Fruit fly (Drosophila melanogaster) whole organism, prepupa: ENCODE results near the gene CG43232.

ENCODE experiments used
- CG10669 ChIP-seq: fragments of 200-800 bp; sonication (Bioruptor generic); optimal IDR thresholded peaks from 3 replicates; lab custom pipeline; 2018; ENCODE audit warnings: missing biosample characterization, mild to moderate bottlenecking, missing genetic modification characterization, moderate library complexity
- CG11294 ChIP-seq: fragments of 200-800 bp; sonication (Bioruptor generic); IDR thresholded peaks from 2 replicates; pipeline ENCODE4 v1.3.6; 2022; ENCODE audit warnings: missing biosample characterization, missing genetic modification characterization
- CG11762 ChIP-seq: fragments of 200-800 bp; sonication (Bioruptor generic); optimal IDR thresholded peaks from 3 replicates; lab custom pipeline; 2016; ENCODE audit warnings: missing biosample characterization, missing genetic modification characterization; ENCODE audit not compliant: insufficient read depth
- CG11902 ChIP-seq: fragments of 200-800 bp; sonication (Bioruptor generic); optimal IDR thresholded peaks from 3 replicates; lab custom pipeline; 2016; ENCODE audit warnings: missing biosample characterization, missing genetic modification characterization
- CG15336 ChIP-seq: fragments of 200-800 bp; sonication (Bioruptor generic); IDR thresholded peaks from 2 replicates; pipeline ENCODE4 v1.3.6; 2022; ENCODE audit warnings: missing biosample characterization, missing genetic modification characterization
- CG3032 ChIP-seq: fragments of 200-800 bp; optimal IDR thresholded peaks from 2 replicates; lab custom pipeline; 2019; ENCODE audit warnings: missing biosample characterization, mild to moderate bottlenecking, missing genetic modification characterization, moderate library complexity
- CG31627 ChIP-seq: fragments of 200-800 bp; sonication (Bioruptor generic); optimal IDR thresholded peaks from 3 replicates; lab custom pipeline; 2016; ENCODE audit warnings: missing biosample characterization, missing genetic modification characterization
- CG32006 ChIP-seq: fragments of 200-800 bp; sonication (Bioruptor generic); optimal IDR thresholded peaks from 3 replicates; lab custom pipeline; 2017; ENCODE audit warnings: missing biosample characterization, mild to moderate bottlenecking, missing genetic modification characterization
- CG4318 ChIP-seq: fragments of 200-800 bp; sonication (Bioruptor generic); optimal IDR thresholded peaks from 3 replicates; lab custom pipeline; 2017; ENCODE audit warnings: missing biosample characterization, mild to moderate bottlenecking, missing genetic modification characterization
- CG6163 ChIP-seq: fragments of 200-800 bp; sonication (Bioruptor generic); IDR thresholded peaks from 3 replicates; pipeline ENCODE4 v1.3.6; 2022; ENCODE audit warnings: missing biosample characterization, missing genetic modification characterization
- CG6276 ChIP-seq: fragments of 200-800 bp; sonication (Bioruptor generic); optimal IDR thresholded peaks from 2 replicates; lab custom pipeline; 2017; ENCODE audit warnings: missing biosample characterization, mild to moderate bottlenecking, missing genetic modification characterization
- CG6792 ChIP-seq: fragments of 200-800 bp; sonication (Bioruptor generic); optimal IDR thresholded peaks from 3 replicates; lab custom pipeline; 2016; ENCODE audit warnings: missing biosample characterization, missing genetic modification characterization
- CG6854 ChIP-seq: fragments of 200-800 bp; sonication (Bioruptor generic); optimal IDR thresholded peaks from 2 replicates; lab custom pipeline; 2017; ENCODE audit warnings: missing biosample characterization, mild to moderate bottlenecking, missing genetic modification characterization
- CG7368 ChIP-seq: fragments of 200-800 bp; sonication (Bioruptor generic); optimal IDR thresholded peaks from 3 replicates; lab custom pipeline; 2016; ENCODE audit warnings: missing biosample characterization, missing genetic modification characterization
- Eip78C ChIP-seq: fragments of 200-800 bp; sonication (Bioruptor generic); peaks from one replicate; lab custom pipeline; 2016; ENCODE audit warnings: missing biosample characterization, missing genetic modification characterization
- Eip93F ChIP-seq: fragments of 200-800 bp; sonication (Bioruptor generic); optimal IDR thresholded peaks from 2 replicates; lab custom pipeline; 2016; ENCODE audit warnings: missing biosample characterization, mild to moderate bottlenecking, missing genetic modification characterization
- Ets96B ChIP-seq: fragments of 200-800 bp; optimal IDR thresholded peaks from 2 replicates; lab custom pipeline; 2019; ENCODE audit warnings: missing biosample characterization, mild to moderate bottlenecking, missing genetic modification characterization, moderate library complexity
- Gug ChIP-seq: fragments of 200-800 bp; sonication (Bioruptor generic); IDR thresholded peaks from 2 replicates; pipeline ENCODE4 v1.3.6; 2022; ENCODE audit warnings: missing biosample characterization, missing genetic modification characterization
- Hr38 ChIP-seq: sonication (Bioruptor generic); optimal IDR thresholded peaks from 2 replicates; lab custom pipeline; 2016; ENCODE audit warnings: missing biosample characterization, missing genetic modification characterization
- Hr4 ChIP-seq: fragments of 200-800 bp; sonication (Bioruptor generic); optimal IDR thresholded peaks from 3 replicates; lab custom pipeline; 2016; ENCODE audit warnings: missing biosample characterization, missing genetic modification characterization
- Met ChIP-seq: fragments of 200-800 bp; sonication (Bioruptor generic); optimal IDR thresholded peaks from 3 replicates; lab custom pipeline; 2016; ENCODE audit warnings: missing biosample characterization, missing genetic modification characterization
- Sox15 ChIP-seq: fragments of 200-800 bp; sonication (Bioruptor generic); optimal IDR thresholded peaks from 3 replicates; lab custom pipeline; 2016; ENCODE audit warnings: missing biosample characterization, missing genetic modification characterization
- achi ChIP-seq: fragments of 200-800 bp; sonication (Bioruptor generic); optimal IDR thresholded peaks from 3 replicates; lab custom pipeline; 2016; ENCODE audit warnings: missing biosample characterization, missing genetic modification characterization
- acj6 ChIP-seq: fragments of 200-800 bp; sonication (Bioruptor generic); optimal IDR thresholded peaks from 3 replicates; lab custom pipeline; 2016; ENCODE audit warnings: missing biosample characterization, missing genetic modification characterization
- dsx ChIP-seq: fragments of 200-800 bp; optimal IDR thresholded peaks from 3 replicates; lab custom pipeline; 2019; ENCODE audit warnings: missing biosample characterization, mild to moderate bottlenecking, missing genetic modification characterization, moderate library complexity; ENCODE audit not compliant: poor library complexity, severe bottlenecking
- eg ChIP-seq: fragments of 200-800 bp; sonication (Bioruptor generic); IDR thresholded peaks from 3 replicates; pipeline ENCODE4 v1.3.6; 2022; ENCODE audit warnings: missing biosample characterization, missing genetic modification characterization
- fkh ChIP-seq: fragments of 200-800 bp; sonication (Bioruptor generic); optimal IDR thresholded peaks from 3 replicates; lab custom pipeline; 2017; ENCODE audit warnings: missing biosample characterization, mild to moderate bottlenecking, missing genetic modification characterization, moderate library complexity
- pdm3 ChIP-seq: fragments of 200-800 bp; sonication (Bioruptor generic); optimal IDR thresholded peaks from 3 replicates; lab custom pipeline; 2016; ENCODE audit warnings: missing biosample characterization, missing genetic modification characterization
- salr ChIP-seq, 2 experiments: fragments of 200-800 bp; sonication (Bioruptor generic); optimal IDR thresholded peaks; 3 replicates each; lab custom pipeline; 2016 to 2018; ENCODE audit warnings: missing biosample characterization in 2 of 2, missing genetic modification characterization in 2 of 2, mild to moderate bottlenecking in 1 of 2
- spab ChIP-seq: fragments of 200-800 bp; sonication (Bioruptor generic); optimal IDR thresholded peaks from 2 replicates; lab custom pipeline; 2017; ENCODE audit warnings: missing biosample characterization, mild to moderate bottlenecking, missing genetic modification characterization, missing genetic modification reagents
- ss ChIP-seq, 2 experiments: fragments of 200-800 bp; sonication (Bioruptor generic); optimal IDR thresholded peaks; 2 replicates in 1 of 2; 3 replicates in 1 of 2; lab custom pipeline; 2017 to 2018; ENCODE audit warnings: mild to moderate bottlenecking in 2 of 2, missing biosample characterization in 2 of 2, missing genetic modification characterization in 2 of 2, moderate library complexity in 1 of 2
- svp ChIP-seq: fragments of 200-800 bp; sonication (Bioruptor generic); peaks from one replicate; lab custom pipeline; 2016; ENCODE audit warnings: missing biosample characterization, missing genetic modification characterization

Gene CG43232

dm6 chr2L:6968013-6968517, 36.1 kb downstream of the CG43232 start (continued):
- peak; percentile 62 for TF ChIP-seq dsx (GFP tag; lab: Kevin White, UChicago)
- no peak for TF ChIP-seq CG4318 (GFP tag; lab: Kevin White, UChicago)
- TF ChIP-seq CG6276 (GFP tag; lab: Kevin White, UChicago), result no peak
- no peak for TF ChIP-seq CG10669 (GFP tag; lab: Kevin White, UChicago)
- peak; percentile 94 for TF ChIP-seq fkh
- no peak for TF ChIP-seq Gug
- TF ChIP-seq svp (GFP tag; lab: Kevin White, UChicago), result peak; percentile 83
- TF ChIP-seq CG32006 (GFP tag; lab: Kevin White, UChicago), result peak; percentile 21
- TF ChIP-seq CG11294 (GFP tag; lab: Robert Waterston, UW), result no peak
- no peak for TF ChIP-seq CG3032
- peak; percentile 42 for TF ChIP-seq CG6854 (GFP tag; lab: Kevin White, UChicago)
- TF ChIP-seq CG7368, result no peak
- no peak for TF ChIP-seq Met (GFP tag; lab: Kevin White, UChicago)
- peak; percentile 86 for TF ChIP-seq Eip78C (GFP tag; lab: Kevin White, UChicago)
- no peak for TF ChIP-seq Hr4 (GFP tag; lab: Kevin White, UChicago)
- TF ChIP-seq CG15336 (GFP tag; lab: Robert Waterston, UW), result peak; percentile 24; the same call in 1 of the 2 replicates
- no peak for TF ChIP-seq pdm3 (GFP tag; lab: Kevin White, UChicago)
- no peak for TF ChIP-seq Hr38 (GFP tag; lab: Kevin White, UChicago)
- no peak for TF ChIP-seq CG11902 (GFP tag; lab: Kevin White, UChicago)
- TF ChIP-seq CG31627 (GFP tag; lab: Kevin White, UChicago), result peak; percentile 53
- peak in 1 of 2 experiments; percentile 49 for TF ChIP-seq ss (GFP tag; optimal IDR thresholded peaks at IDR 0.05; lab: Kevin White, UChicago)

- TF ChIP-seq Eip93F (no peak), acj6 (no peak), Ets96B (no peak), spab (GFP tag; lab: Kevin White, UChicago) (no peak), Sox15 (GFP tag; lab: Kevin White, UChicago) (no peak), achi (GFP tag; lab: Kevin White, UChicago) (no peak), eg (no peak), CG6163 (GFP tag; lab: Robert Waterston, UW) (no peak), CG11762 (no peak), svp (GFP tag; lab: Kevin White, UChicago) (no peak), Met (GFP tag; lab: Kevin White, UChicago) (no peak), ss (GFP tag; optimal IDR thresholded peaks at IDR 0.05; lab: Kevin White, UChicago) (no peak), CG7368 (no peak), Eip78C (GFP tag; lab: Kevin White, UChicago) (no peak), Gug (no peak)
Measured at dm6 chr2L:6970813-6971212, 38.9 kb downstream of the CG43232 start.

- TF ChIP-seq CG6792 (GFP tag; lab: Kevin White, UChicago) (no peak), salr (GFP tag; optimal IDR thresholded peaks at IDR 0.05; lab: Kevin White, UChicago) (no peak)
- TF ChIP-seq, all 60 proteins: peak for 0
Measured at dm6 chr2L:6971597-6972036, 39.7 kb downstream of the CG43232 start, which contains the start of gene snRNP-U1-70K. Gene snRNP-U1-70K, minus strand, starts transcription at chr2L:6971737.
